Fruit fly (Drosophila melanogaster) whole organism, embryonic: ENCODE data around the gene CG1801.
A peak's percentile ranks its signal among the peaks of the same experiment; 100 is the strongest.

Source experiments
- Aef1 ChIP-seq: fragments of 200-800 bp; sonication (Bioruptor generic); IDR thresholded peaks from 3 replicates; pipeline ENCODE4 v1.3.6; 2022; ENCODE audit warnings: missing biosample characterization, missing genetic modification characterization
- CG10431 ChIP-seq: fragments of 200-800 bp; sonication (Bioruptor generic); optimal IDR thresholded peaks from 3 replicates; lab custom pipeline; 2018; ENCODE audit warnings: missing biosample characterization, mild to moderate bottlenecking, missing genetic modification characterization
- CG11093 ChIP-seq: fragments of 200-800 bp; sonication (Bioruptor generic); IDR thresholded peaks from 3 replicates; pipeline ENCODE4 v1.3.6; 2022; ENCODE audit warnings: missing biosample characterization, missing genetic modification characterization
- CG13123 ChIP-seq: fragments of 200-800 bp; sonication (Bioruptor generic); optimal IDR thresholded peaks from 2 replicates; lab custom pipeline; 2016; ENCODE audit warnings: missing biosample characterization, missing genetic modification characterization
- CG14014 ChIP-seq: fragments of 200-800 bp; sonication (Bioruptor generic); IDR thresholded peaks from 2 replicates; pipeline ENCODE4 v1.3.6; 2022; ENCODE audit warnings: missing biosample characterization, missing genetic modification characterization
- CG14050 ChIP-seq: fragments of 200-800 bp; sonication (Bioruptor generic); IDR thresholded peaks from 3 replicates; pipeline ENCODE4 v1.3.6; 2022; ENCODE audit warnings: missing biosample characterization, missing genetic modification characterization
- CG15696 ChIP-seq: fragments of 200-800 bp; sonication (Bioruptor generic); optimal IDR thresholded peaks from 2 replicates; lab custom pipeline; 2019; ENCODE audit warnings: missing biosample characterization, mild to moderate bottlenecking, missing genetic modification characterization, moderate library complexity
- CG2202 ChIP-seq: fragments of 200-800 bp; sonication (Bioruptor generic); optimal IDR thresholded peaks from 2 replicates; lab custom pipeline; 2018; ENCODE audit warnings: missing biosample characterization, mild to moderate bottlenecking, missing genetic modification characterization
- CG2678 ChIP-seq: fragments of 200-800 bp; sonication (Bioruptor generic); optimal IDR thresholded peaks from 3 replicates; lab custom pipeline; 2019; ENCODE audit warnings: missing biosample characterization, mild to moderate bottlenecking, missing genetic modification characterization, moderate library complexity
- CG2875 ChIP-seq: fragments of 200-800 bp; sonication (Bioruptor generic); optimal IDR thresholded peaks from 2 replicates; lab custom pipeline; 2017; ENCODE audit warnings: missing biosample characterization, mild to moderate bottlenecking, missing genetic modification characterization, missing genetic modification reagents
- CG30431 ChIP-seq: fragments of 200-800 bp; sonication (Bioruptor generic); optimal IDR thresholded peaks from 2 replicates; lab custom pipeline; 2017; ENCODE audit warnings: missing biosample characterization, missing genetic modification characterization
- CG4707 ChIP-seq: fragments of 200-800 bp; sonication (Bioruptor generic); optimal IDR thresholded peaks from 2 replicates; lab custom pipeline; 2018; ENCODE audit warnings: missing biosample characterization, mild to moderate bottlenecking, missing genetic modification characterization, moderate library complexity
- CG5953 ChIP-seq: fragments of 200-800 bp; sonication (Bioruptor generic); IDR thresholded peaks from 2 replicates; pipeline ENCODE4 v1.3.6; 2022; ENCODE audit warnings: missing biosample characterization, missing genetic modification characterization
- CG6683 ChIP-seq: fragments of 200-800 bp; sonication (Bioruptor generic); optimal IDR thresholded peaks from 2 replicates; lab custom pipeline; 2017; ENCODE audit warnings: missing biosample characterization, mild to moderate bottlenecking, missing genetic modification characterization, missing genetic modification reagents
- CG7987 ChIP-seq: fragments of 200-800 bp; sonication (Bioruptor generic); optimal IDR thresholded peaks from 2 replicates; lab custom pipeline; 2018; ENCODE audit warnings: missing biosample characterization, mild to moderate bottlenecking, missing genetic modification characterization, moderate library complexity
- CG8281 ChIP-seq: fragments of 200-800 bp; sonication (Bioruptor generic); optimal IDR thresholded peaks from 2 replicates; lab custom pipeline; 2018; ENCODE audit warnings: missing biosample characterization, mild to moderate bottlenecking, missing genetic modification characterization, moderate library complexity
- CG9609 ChIP-seq: fragments of 200-800 bp; sonication (Bioruptor generic); optimal IDR thresholded peaks from 3 replicates; lab custom pipeline; 2016; ENCODE audit warnings: missing biosample characterization, missing genetic modification characterization
- CG9876 ChIP-seq: fragments of 200-800 bp; sonication (Bioruptor generic); optimal IDR thresholded peaks from 2 replicates; lab custom pipeline; 2016; ENCODE audit warnings: missing biosample characterization, missing genetic modification characterization
- Dad ChIP-seq: fragments of 200-800 bp; sonication (Bioruptor generic); optimal IDR thresholded peaks from 3 replicates; lab custom pipeline; 2016; ENCODE audit warnings: missing biosample characterization, missing genetic modification characterization
- Dip2 ChIP-seq: fragments of 200-800 bp; sonication (Bioruptor generic); IDR thresholded peaks from 2 replicates; pipeline ENCODE4 v1.3.6; 2022; ENCODE audit warnings: missing biosample characterization, missing genetic modification characterization
- Dip3 ChIP-seq: fragments of 200-800 bp; sonication (Bioruptor generic); optimal IDR thresholded peaks from 3 replicates; lab custom pipeline; 2016; ENCODE audit warnings: missing biosample characterization, missing genetic modification characterization
- Elba2 ChIP-seq: fragments of 200-800 bp; sonication (Bioruptor generic); optimal IDR thresholded peaks from 3 replicates; lab custom pipeline; 2016; ENCODE audit warnings: missing biosample characterization, missing genetic modification characterization
- Lim3 ChIP-seq: fragments of 200-800 bp; sonication (Bioruptor generic); IDR thresholded peaks from 2 replicates; pipeline ENCODE4 v1.3.6; 2022; ENCODE audit warnings: missing biosample characterization, missing genetic modification characterization
- PHDP ChIP-seq: fragments of 200-800 bp; sonication (Bioruptor generic); optimal IDR thresholded peaks from 3 replicates; lab custom pipeline; 2018; ENCODE audit warnings: missing biosample characterization, mild to moderate bottlenecking, missing genetic modification characterization, moderate library complexity
- Six4 ChIP-seq: fragments of 200-800 bp; sonication (Bioruptor generic); optimal IDR thresholded peaks from 2 replicates; lab custom pipeline; 2016; ENCODE audit warnings: missing biosample characterization, missing genetic modification characterization
- Tbp ChIP-seq: fragments of >200 bp; optimal IDR thresholded peaks from 2 replicates; lab custom pipeline; 2018; ENCODE audit warnings: missing biosample characterization, missing genetic modification characterization
- Trl ChIP-seq, 3 experiments: fragments of >200 bp in 2 of 3; fragments of 200-800 bp in 1 of 3; sonication (Bioruptor generic) in 1 of 3; optimal IDR thresholded peaks; 2 replicates in 1 of 3; 3 replicates in 2 of 3; lab custom pipeline; 2016 to 2017; ENCODE audit warnings: missing biosample characterization in 1 of 3, missing genetic modification characterization in 1 of 3
- bab2 ChIP-seq: fragments of 200-800 bp; sonication (Bioruptor generic); optimal IDR thresholded peaks from 2 replicates; lab custom pipeline; 2016; ENCODE audit warnings: missing biosample characterization, missing genetic modification characterization
- bsh ChIP-seq, 2 experiments: fragments of 200-800 bp; sonication (Bioruptor generic); optimal IDR thresholded peaks; 2 replicates each; lab custom pipeline; 2017 to 2018; ENCODE audit warnings: mild to moderate bottlenecking in 2 of 2, missing biosample characterization in 2 of 2, missing genetic modification characterization in 2 of 2, moderate library complexity in 1 of 2
- cad ChIP-seq: fragments of >200 bp; optimal IDR thresholded peaks from 2 replicates; lab custom pipeline; 2017; ENCODE audit warnings: missing biosample characterization, missing genetic modification characterization
- cas ChIP-seq: fragments of 200-800 bp; sonication (Bioruptor generic); IDR thresholded peaks from 2 replicates; pipeline ENCODE4 v1.3.6; 2022; ENCODE audit warnings: missing biosample characterization, missing genetic modification characterization
- danr ChIP-seq: fragments of 200-800 bp; sonication (Bioruptor generic); IDR thresholded peaks from 2 replicates; pipeline ENCODE4 v1.3.6; 2022; ENCODE audit warnings: missing biosample characterization, missing genetic modification characterization
- disco-r ChIP-seq: fragments of 200-800 bp; sonication (Bioruptor generic); optimal IDR thresholded peaks from 2 replicates; lab custom pipeline; 2016; ENCODE audit warnings: missing biosample characterization, missing genetic modification characterization
- exex ChIP-seq: fragments of 200-800 bp; sonication (Bioruptor generic); optimal IDR thresholded peaks from 4 replicates; lab custom pipeline; 2018; ENCODE audit warnings: missing biosample characterization, mild to moderate bottlenecking, missing genetic modification characterization, moderate library complexity
- fd64A ChIP-seq: fragments of 200-800 bp; sonication (Bioruptor generic); optimal IDR thresholded peaks from 3 replicates; lab custom pipeline; 2018; ENCODE audit warnings: missing biosample characterization, mild to moderate bottlenecking, missing genetic modification characterization
- gsb ChIP-seq: fragments of 200-800 bp; sonication (Bioruptor generic); IDR thresholded peaks from 2 replicates; pipeline ENCODE4 v1.3.6; 2022; ENCODE audit warnings: missing biosample characterization, missing genetic modification characterization
- hb ChIP-seq: fragments of 200-800 bp; sonication (Bioruptor generic); IDR thresholded peaks from 3 replicates; pipeline ENCODE4 v1.3.6; 2022; ENCODE audit warnings: missing biosample characterization, missing genetic modification characterization; ENCODE audit not compliant: partially characterized antibody
- hkb ChIP-seq, 2 experiments: fragments of 200-800 bp in 1 of 2; fragments of >200 bp in 1 of 2; sonication (Bioruptor generic) in 1 of 2; IDR thresholded peaks in 1 of 2; optimal IDR thresholded peaks in 1 of 2; 2 replicates each; pipeline versions ENCODE4 v1.3.6 to Lab custom; 2017 to 2022; ENCODE audit warnings: missing biosample characterization in 1 of 2, missing genetic modification characterization in 1 of 2
- jumu ChIP-seq: fragments of 200-800 bp; sonication (Bioruptor generic); optimal IDR thresholded peaks from 3 replicates; lab custom pipeline; 2016; ENCODE audit warnings: missing biosample characterization, missing genetic modification characterization
- knrl ChIP-seq: fragments of 200-800 bp; sonication (Bioruptor generic); IDR thresholded peaks from 3 replicates; pipeline ENCODE4 v1.3.6; 2022; ENCODE audit warnings: missing biosample characterization, missing genetic modification characterization; ENCODE audit not compliant: partially characterized antibody
- nerfin-1 ChIP-seq: fragments of 200-800 bp; sonication (Bioruptor generic); optimal IDR thresholded peaks from 3 replicates; lab custom pipeline; 2019; ENCODE audit warnings: missing biosample characterization, mild to moderate bottlenecking, missing genetic modification characterization, moderate library complexity
- org-1 ChIP-seq: fragments of 200-800 bp; sonication (Bioruptor generic); optimal IDR thresholded peaks from 2 replicates; lab custom pipeline; 2017; ENCODE audit warnings: missing biosample characterization, missing genetic modification characterization
- peb ChIP-seq: fragments of 200-800 bp; sonication (Bioruptor generic); IDR thresholded peaks from 2 replicates; pipeline ENCODE4 v1.3.6; 2022; ENCODE audit warnings: missing biosample characterization, missing genetic modification characterization
- schlank ChIP-seq: fragments of 200-800 bp; sonication (Bioruptor generic); optimal IDR thresholded peaks from 2 replicates; lab custom pipeline; 2018; ENCODE audit warnings: missing biosample characterization, mild to moderate bottlenecking, missing genetic modification characterization
- sisA ChIP-seq: fragments of 200-800 bp; sonication (Bioruptor generic); IDR thresholded peaks from 2 replicates; pipeline ENCODE4 v1.3.6; 2022; ENCODE audit warnings: missing biosample characterization, missing genetic modification characterization
- slp2 ChIP-seq: fragments of 200-800 bp; sonication (Bioruptor generic); optimal IDR thresholded peaks from 2 replicates; lab custom pipeline; 2016; ENCODE audit warnings: missing biosample characterization, missing genetic modification characterization
- stc ChIP-seq: fragments of 200-800 bp; sonication (Bioruptor generic); IDR thresholded peaks from 2 replicates; pipeline ENCODE4 v1.3.6; 2022; ENCODE audit warnings: missing biosample characterization, missing genetic modification characterization
- tx ChIP-seq: fragments of 200-800 bp; sonication (Bioruptor generic); optimal IDR thresholded peaks from 2 replicates; lab custom pipeline; 2016; ENCODE audit warnings: missing biosample characterization, missing genetic modification characterization
- unc-4 ChIP-seq: fragments of 200-800 bp; sonication (Bioruptor generic); IDR thresholded peaks from 2 replicates; pipeline ENCODE4 v1.3.6; 2022; ENCODE audit warnings: missing biosample characterization, missing genetic modification characterization; ENCODE audit not compliant: partially characterized antibody
- wor ChIP-seq: fragments of 200-800 bp; sonication (Bioruptor generic); IDR thresholded peaks from 2 replicates; pipeline ENCODE4 v1.3.6; 2022; ENCODE audit warnings: missing biosample characterization, missing genetic modification characterization

The CG1801 gene

dm6 chrX:21339476-21339931 lies 22.2 kb upstream of the CG1801 start, which contains the start of the genes tty and fliI (continued):
- no peak for TF ChIP-seq cad (GFP tag; lab: Kevin White, UChicago)
- no peak for TF ChIP-seq unc-4
- TF ChIP-seq tx (GFP tag; lab: Kevin White, UChicago) = peak; percentile 87
- no peak for TF ChIP-seq CG10431 (GFP tag; lab: Kevin White, UChicago)
- TF ChIP-seq CG14050 (GFP tag; lab: Robert Waterston, UW) = peak; percentile 83
- peak; percentile 91 for TF ChIP-seq Aef1 (GFP tag; lab: Robert Waterston, UW)
- no peak for TF ChIP-seq hb
- TF ChIP-seq Dad = peak; percentile 74
- TF ChIP-seq CG6683 (GFP tag; lab: Kevin White, UChicago) = peak; percentile 30
- no peak for TF ChIP-seq CG4707 (GFP tag; lab: Kevin White, UChicago)
- peak; percentile 46; the same call in 1 of the 2 replicates for TF ChIP-seq Lim3 (GFP tag; lab: Robert Waterston, UW)
- peak; percentile 69; the same call in 1 of the 2 replicates for TF ChIP-seq CG5953
- TF ChIP-seq stc (GFP tag; lab: Robert Waterston, UW) = peak; percentile 81
- peak; percentile 85 for TF ChIP-seq jumu
- peak; percentile 86; the same call in 2 of the 3 replicates for TF ChIP-seq CG11093 (GFP tag; lab: Robert Waterston, UW)
- peak; percentile 78 for TF ChIP-seq CG30431 (GFP tag; lab: Kevin White, UChicago)
- peak; percentile 28 for TF ChIP-seq CG8281 (tag; lab: Kevin White, UChicago)
- peak; percentile 24 for TF ChIP-seq nerfin-1
- TF ChIP-seq PHDP (tag; lab: Kevin White, UChicago) = peak; percentile 71
- peak; percentile 75 for TF ChIP-seq CG9876 (GFP tag; lab: Kevin White, UChicago)
- no peak for TF ChIP-seq hkb (optimal IDR thresholded peaks at IDR 0.05; lab: Kevin White, UChicago)
- TF ChIP-seq hkb (GFP tag; IDR thresholded peaks at IDR 0.05; lab: Robert Waterston, UW) = peak; percentile 88
- peak; percentile 74 for TF ChIP-seq disco-r (GFP tag; lab: Kevin White, UChicago)
- TF ChIP-seq slp2 (GFP tag; lab: Kevin White, UChicago) = peak; percentile 80
- TF ChIP-seq org-1 (GFP tag; lab: Kevin White, UChicago) = peak; percentile 54
- peak; percentile 69 for TF ChIP-seq CG7987 (GFP tag; lab: Kevin White, UChicago)
- no peak for TF ChIP-seq Dip2
- peak; percentile 76 for TF ChIP-seq peb (GFP tag; lab: Robert Waterston, UW)
- peak; percentile 60; the same call in 1 of the 2 replicates for TF ChIP-seq danr (GFP tag; lab: Robert Waterston, UW)
- peak; percentile 54 for TF ChIP-seq schlank (tag; lab: Kevin White, UChicago)
- TF ChIP-seq cas (GFP tag; lab: Robert Waterston, UW) = peak; percentile 70; the same call in 1 of the 2 replicates
- peak; percentile 75 for TF ChIP-seq CG2678 (tag; lab: Kevin White, UChicago)
- TF ChIP-seq Tbp (GFP tag; lab: Kevin White, UChicago) = no peak
- peak; percentile 92 for TF ChIP-seq sisA (GFP tag; lab: Robert Waterston, UW)
- TF ChIP-seq CG14014 (GFP tag; lab: Robert Waterston, UW) = peak; percentile 83
- TF ChIP-seq Trl (optimal IDR thresholded peaks at IDR 0.05; lab: Kevin White, UChicago) = no peak
- peak; percentile 80 for TF ChIP-seq Trl (GFP tag; optimal IDR thresholded peaks at IDR 0.05; lab: Kevin White, UChicago)
- TF ChIP-seq gsb (GFP tag; lab: Robert Waterston, UW) = peak; percentile 75
- peak; percentile 86 for TF ChIP-seq Dip3 (GFP tag; lab: Kevin White, UChicago)
- TF ChIP-seq CG13123 (GFP tag; lab: Kevin White, UChicago) = peak; percentile 60
- no peak for TF ChIP-seq exex
- peak; percentile 81 for TF ChIP-seq wor (GFP tag; lab: Robert Waterston, UW)
- TF ChIP-seq CG2875 = peak; percentile 43
- TF ChIP-seq CG15696 = peak; percentile 13
- peak; percentile 81 for TF ChIP-seq bab2 (GFP tag; lab: Kevin White, UChicago)
- peak; percentile 28 for TF ChIP-seq fd64A
- peak; percentile 84 for TF ChIP-seq CG9609 (GFP tag; lab: Kevin White, UChicago)
- peak; percentile 37; the same call in 1 of the 3 replicates for TF ChIP-seq knrl (GFP tag; lab: Robert Waterston, UW)
- no peak for TF ChIP-seq Elba2 (GFP tag; lab: Kevin White, UChicago)
- peak; percentile 39 for TF ChIP-seq Six4 (GFP tag; lab: Kevin White, UChicago)
- peak; percentile 27 for TF ChIP-seq CG2202 (tag; lab: Kevin White, UChicago)
- peak; percentile 75 to 96 for TF ChIP-seq bsh (GFP tag; optimal IDR thresholded peaks at IDR 0.05; lab: Kevin White, UChicago)
